Worm (Caenorhabditis elegans) whole organism, mixed stage, embryonic: ENCODE data around the gene M05D6.3.

Experiments used
- ces-1 ChIP-seq: fragments of 150-350 bp; optimal IDR thresholded peaks from 2 replicates; lab custom pipeline; 2014; ENCODE audit warnings: missing biosample characterization, missing genetic modification reagents, missing genetic modification characterization
- drap-1 ChIP-seq: fragments of 200-800 bp; sonication (Bioruptor generic); optimal IDR thresholded peaks from 3 replicates; lab custom pipeline; 2018; ENCODE audit warnings: mild to moderate bottlenecking, missing genetic modification characterization, missing compliant biosample characterization
- mep-1 ChIP-seq: fragments of 150-350 bp; optimal IDR thresholded peaks from 2 replicates; lab custom pipeline; 2017; ENCODE audit warnings: missing biosample characterization, missing genetic modification reagents, missing genetic modification characterization, inconsistent platforms
- nhr-12 ChIP-seq: fragments of 150-350 bp; optimal IDR thresholded peaks from 2 replicates; lab custom pipeline; 2014; ENCODE audit warnings: missing biosample characterization, missing genetic modification characterization
- nhr-237 ChIP-seq: fragments of 150-350 bp; optimal IDR thresholded peaks from 2 replicates; lab custom pipeline; 2014; ENCODE audit warnings: missing biosample characterization, missing genetic modification characterization
- nhr-28 ChIP-seq: fragments of 150-350 bp; optimal IDR thresholded peaks from 2 replicates; lab custom pipeline; 2014; ENCODE audit warnings: missing biosample characterization, missing genetic modification characterization
- nhr-76 ChIP-seq: sonication (generic microtip); optimal IDR thresholded peaks from 2 replicates; lab custom pipeline; 2017; ENCODE audit warnings: missing biosample characterization, missing genetic modification characterization
- pha-4 ChIP-seq: fragments of 150-350 bp; optimal IDR thresholded peaks from 2 replicates; lab custom pipeline; 2018; ENCODE audit warnings: missing biosample characterization, missing genetic modification reagents, missing genetic modification characterization
- snpc-4 ChIP-seq: fragments of 150-350 bp; optimal IDR thresholded peaks from 2 replicates; lab custom pipeline; 2014; ENCODE audit warnings: missing biosample characterization, missing genetic modification characterization
- unc-120 ChIP-seq: sonication (generic microtip); optimal IDR thresholded peaks from 2 replicates; lab custom pipeline; 2017; ENCODE audit warnings: missing genetic modification characterization, missing compliant biosample characterization; ENCODE audit not compliant: poor library complexity, severe bottlenecking
- unc-39 ChIP-seq: fragments of 150-350 bp; optimal IDR thresholded peaks from 2 replicates; lab custom pipeline; 2014; ENCODE audit warnings: missing biosample characterization, missing genetic modification characterization
- unc-62 ChIP-seq: fragments of 150-350 bp; optimal IDR thresholded peaks from 2 replicates; lab custom pipeline; 2014; ENCODE audit warnings: missing biosample characterization, missing genetic modification reagents, missing genetic modification characterization
- ztf-11 ChIP-seq: fragments of 150-350 bp; optimal IDR thresholded peaks from 2 replicates; lab custom pipeline; 2014; ENCODE audit warnings: missing biosample characterization, missing genetic modification characterization

- TF ChIP-seq unc-62 (no peak), unc-39 (no peak), mep-1 (tag; lab: Kevin White, UChicago) (no peak), nhr-76 (tag; lab: Kevin White, UChicago) (no peak), ztf-11 (tag; lab: Kevin White, UChicago) (no peak), pha-4 (no peak), nhr-237 (tag; lab: Kevin White, UChicago) (no peak), unc-120 (tag; lab: Kevin White, UChicago) (no peak), nhr-12 (tag; lab: Kevin White, UChicago) (no peak), nhr-28 (no peak), drap-1 (GFP tag; lab: Kevin White, UChicago) (no peak), snpc-4 (tag; lab: Kevin White, UChicago) (no peak), ces-1 (no peak)
These were observed 36.7 kb upstream of the M05D6.3 start, which contains the start of gene lips-10 for ce11 chrII:8438791-8439287.
